Fruit fly (Drosophila melanogaster) whole organism, wandering third instar larva: ENCODE measurements around the gene AgmNAT.

Experiments
- Dfd ChIP-seq: fragments of >200 bp; optimal IDR thresholded peaks from 2 replicates; lab custom pipeline; 2017; ENCODE audit warnings: missing biosample characterization, missing genetic modification characterization
- Myc ChIP-seq: fragments of >200 bp; optimal IDR thresholded peaks from 2 replicates; lab custom pipeline; 2017
- N ChIP-seq: fragments of >200 bp; optimal IDR thresholded peaks from 2 replicates; lab custom pipeline; 2018; ENCODE audit warnings: missing biosample characterization, missing external identifiers, missing genetic modification characterization
- Vsx2 ChIP-seq: fragments of 200-300, 225-300 bp; sonication (Bioruptor generic); optimal IDR thresholded peaks from 2 replicates; lab custom pipeline; 2018; ENCODE audit warnings: missing biosample characterization, missing genetic modification characterization; ENCODE audit not compliant: partially characterized antibody
- br ChIP-seq: fragments of 200-800 bp; sonication (Bioruptor generic); optimal IDR thresholded peaks from 2 replicates; lab custom pipeline; 2016; ENCODE audit warnings: missing biosample characterization, missing genetic modification characterization

dm6 chrX:5819972-5820371, 4.4 kb upstream of the AgmNAT start:
- no peak for TF ChIP-seq br (GFP tag; lab: Kevin White, UChicago)
- TF ChIP-seq N: no peak
- no peak for TF ChIP-seq Myc (lab: Kevin White, UChicago)
- TF ChIP-seq Dfd (GFP tag; lab: Kevin White, UChicago): no peak
- TF ChIP-seq Vsx2 (GFP tag; lab: Kevin White, UChicago): no peak
